Worm (Caenorhabditis elegans) whole organism, L4/young adult: Measurements from ENCODE around the gene srr-10.

Experiments
- dao-5 ChIP-seq: sonication (generic microtip); optimal IDR thresholded peaks from 2 replicates; lab custom pipeline; 2016; ENCODE audit warnings: missing genotype, missing genetic modification characterization, moderate library complexity, missing compliant biosample characterization
- him-1 ChIP-seq: sonication (generic microtip); optimal IDR thresholded peaks from 2 replicates; lab custom pipeline; 2016; ENCODE audit warnings: missing genotype, missing genetic modification reagents, missing genetic modification characterization, missing compliant biosample characterization

- TF ChIP-seq dao-5 (tag; lab: Kevin White, UChicago) (no peak), him-1 (tag; lab: Kevin White, UChicago) (no peak)
Measured at ce11 chrV:7737710-7738109, 2.3 kb downstream of the srr-10 start, which contains the start of gene srr-9.
